Worm (Caenorhabditis elegans): ENCODE data around the gene W09C2.7.

DNA sequence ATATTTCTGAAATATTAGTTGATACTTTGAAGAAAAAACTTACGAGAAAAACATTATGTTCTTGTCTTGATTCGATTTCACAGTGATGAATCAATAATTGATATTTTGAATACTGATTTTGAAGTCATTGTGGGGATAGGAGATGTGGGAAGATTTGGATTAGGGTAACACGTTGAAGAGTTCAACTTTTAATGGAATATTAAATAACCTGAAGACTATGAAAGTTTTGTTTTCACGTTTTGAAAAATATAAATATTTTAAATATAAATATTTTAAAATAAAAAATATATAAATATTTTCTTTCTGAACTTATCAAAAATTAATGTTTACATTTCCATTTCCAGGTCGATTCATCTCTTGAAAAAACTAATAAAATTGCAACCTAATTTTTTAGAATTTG, 29.8 kb downstream of the W09C2.7 start, which contains the start of gene pei-1:
- TF ChIP-seq fos-1 (tag; optimal IDR thresholded peaks at IDR 0.05): no peak
- TF ChIP-seq efl-1 (optimal IDR thresholded peaks at IDR 0.05): no peak
- no peak for TF ChIP-seq efl-1 (GFP tag; optimal IDR thresholded peaks at IDR 0.05 in 1 of 2)
- no peak for TF ChIP-seq alr-1 (tag; optimal IDR thresholded peaks at IDR 0.05; ENCODE audit: borderline replicate concordance)
- TF ChIP-seq C04F5.9 (tag; optimal IDR thresholded peaks at IDR 0.05): no peak
- TF ChIP-seq zag-1 (tag; optimal IDR thresholded peaks at IDR 0.05): no peak
- no peak for TF ChIP-seq nhr-90 (tag; optimal IDR thresholded peaks at IDR 0.05; ENCODE audit: poor library complexity)
- no peak for TF ChIP-seq ces-1 (GFP tag; optimal IDR thresholded peaks at IDR 0.05)
- TF ChIP-seq lin-39 (tag; optimal IDR thresholded peaks at IDR 0.05): no peak

All from whole organism, L1 larva.